Fruit fly (Drosophila melanogaster): ENCODE measurements around the gene CG10907.

CG10907 gene

DNA sequence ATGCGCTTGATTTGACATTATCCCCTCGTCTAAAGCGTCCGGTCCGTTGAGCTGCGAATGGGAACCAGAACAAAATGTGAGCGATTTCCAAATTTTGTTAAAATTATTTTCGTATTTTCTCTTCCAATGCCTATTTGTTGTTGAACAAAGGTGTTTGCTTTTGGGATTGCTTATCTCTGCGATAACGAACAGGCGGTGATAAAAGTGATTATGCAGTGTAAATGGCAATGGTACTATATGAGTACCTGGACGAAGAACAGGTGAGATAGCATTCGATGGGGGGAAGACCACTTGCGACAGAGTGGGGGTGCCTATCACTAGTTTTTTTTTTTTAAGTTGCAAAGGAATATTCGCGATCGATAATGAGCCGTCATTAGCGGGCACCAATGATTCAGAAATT lies 5.1 kb upstream of the CG10907 start:
- TF ChIP-seq pan (optimal IDR thresholded peaks at IDR 0.05) = no peak

DNA sequence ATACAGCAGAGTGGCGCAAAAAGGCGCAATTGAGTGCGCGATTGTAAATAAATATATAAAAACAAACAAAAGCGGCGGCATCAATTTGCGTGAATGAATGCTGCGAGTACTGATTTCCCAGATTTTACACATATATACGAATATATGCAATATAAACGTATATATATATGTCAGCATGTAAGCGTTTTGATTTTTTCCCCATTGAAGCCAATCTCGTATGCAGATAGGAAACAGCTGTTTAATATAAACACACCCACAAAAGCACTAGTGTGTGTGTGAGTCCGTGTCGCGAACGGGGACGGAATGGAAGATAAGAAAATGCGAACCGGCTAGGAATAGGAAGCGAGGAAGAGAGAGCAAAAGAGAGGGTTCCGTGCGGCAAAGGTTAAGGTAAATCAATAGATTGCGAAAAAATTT lies 4.4 kb upstream of the CG10907 start:
- TF ChIP-seq psq (optimal IDR thresholded peaks at IDR 0.05) (peak; percentile 16), EcR (GFP tag; optimal IDR thresholded peaks at IDR 0.05) (no peak)

DNA sequence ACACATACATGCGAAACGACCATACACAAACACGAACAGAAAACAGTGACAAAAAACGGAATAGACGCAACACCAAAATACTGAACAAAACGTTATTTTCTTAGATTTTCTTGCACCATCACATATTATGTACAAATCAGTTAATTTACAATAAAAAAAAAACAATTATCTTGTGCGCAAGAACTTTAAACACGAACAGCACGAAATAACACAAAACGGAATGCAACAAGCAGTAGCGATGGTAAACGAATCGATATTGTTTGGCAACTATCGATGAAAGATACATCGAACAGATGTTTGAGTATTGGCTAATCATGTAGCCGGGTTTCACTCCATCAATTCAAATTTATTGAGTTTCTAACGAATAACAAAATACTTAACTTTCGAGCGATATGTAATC lies 3.5 kb upstream of the CG10907 start, which contains the start of gene Pi3K68D:
Gene Pi3K68D, minus strand, starts transcription at position 241 of the 400 bp plus-strand sequence.
- TF ChIP-seq Dll (optimal IDR thresholded peaks at IDR 0.05) (no peak), usp (GFP tag; optimal IDR thresholded peaks at IDR 0.05) (no peak), pan (optimal IDR thresholded peaks at IDR 0.05) (no peak), psq (optimal IDR thresholded peaks at IDR 0.05) (peak; percentile 8), EcR (GFP tag; optimal IDR thresholded peaks at IDR 0.05) (no peak), CG8478 (optimal IDR thresholded peaks at IDR 0.05) (no peak)

DNA sequence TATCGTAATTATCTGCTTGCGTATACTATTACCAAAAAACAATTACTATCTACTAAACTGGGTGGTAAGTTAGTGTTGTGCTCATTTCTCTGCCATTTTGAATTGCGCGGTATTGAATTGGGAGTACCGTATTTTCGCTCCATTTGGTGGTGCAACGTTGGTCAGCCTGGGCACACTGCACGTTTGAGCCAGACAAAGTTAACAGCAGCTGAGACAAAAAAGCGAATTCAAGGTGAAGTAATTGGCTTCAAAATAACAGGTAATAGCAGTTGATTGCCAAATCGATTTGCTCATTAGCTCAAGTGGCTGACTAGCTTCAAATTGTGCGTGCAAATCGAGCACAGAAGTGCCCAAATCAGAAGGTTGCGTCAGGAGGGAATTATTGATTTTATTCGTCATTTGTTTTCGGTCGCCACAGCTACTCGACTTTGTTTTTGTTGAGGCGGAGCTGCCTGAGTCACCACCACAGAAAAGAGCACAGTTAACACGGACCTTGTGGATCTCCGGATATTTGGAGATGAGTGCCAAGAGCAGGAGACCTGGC lies 2.2 kb downstream of the CG10907 start, which contains the start of gene Klp68D:
Gene Klp68D, plus strand, starts transcription at position 175 of the 544 bp plus-strand sequence.
- TF ChIP-seq pan (optimal IDR thresholded peaks at IDR 0.05) (no peak), psq (optimal IDR thresholded peaks at IDR 0.05) (no peak), usp (GFP tag; optimal IDR thresholded peaks at IDR 0.05) (no peak), CG8478 (optimal IDR thresholded peaks at IDR 0.05) (no peak), Dll (optimal IDR thresholded peaks at IDR 0.05) (no peak), EcR (GFP tag; optimal IDR thresholded peaks at IDR 0.05) (no peak)

DNA sequence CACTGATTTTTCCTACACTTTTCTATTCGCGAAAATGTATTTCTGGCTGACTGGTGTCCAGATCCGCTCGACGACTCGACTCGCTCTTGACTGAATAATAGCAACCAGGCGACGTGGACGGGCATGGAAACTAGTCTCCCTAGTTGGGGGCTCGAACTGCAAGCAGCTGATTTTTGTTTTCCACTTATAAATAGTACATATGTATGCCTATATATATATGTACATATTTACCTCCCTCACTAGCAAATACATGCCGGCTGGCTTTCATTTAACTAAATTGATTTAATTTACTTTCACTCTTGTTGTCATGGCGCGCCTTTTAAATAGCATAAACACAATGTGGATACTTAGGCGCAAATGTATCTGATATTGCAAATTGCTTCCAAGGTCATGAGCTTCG lies 7.4 kb downstream of the CG10907 start, which contains the start of gene Gcat:
Gene Gcat, minus strand, starts transcription at position 101 of the 400 bp plus-strand sequence.
- TF ChIP-seq EcR (GFP tag; optimal IDR thresholded peaks at IDR 0.05) = no peak
- no peak for TF ChIP-seq psq (optimal IDR thresholded peaks at IDR 0.05)
- TF ChIP-seq CG8478 (optimal IDR thresholded peaks at IDR 0.05) = no peak
- TF ChIP-seq usp (GFP tag; optimal IDR thresholded peaks at IDR 0.05) = no peak
- no peak for TF ChIP-seq pan (optimal IDR thresholded peaks at IDR 0.05)
- TF ChIP-seq Dll (optimal IDR thresholded peaks at IDR 0.05) = no peak

DNA sequence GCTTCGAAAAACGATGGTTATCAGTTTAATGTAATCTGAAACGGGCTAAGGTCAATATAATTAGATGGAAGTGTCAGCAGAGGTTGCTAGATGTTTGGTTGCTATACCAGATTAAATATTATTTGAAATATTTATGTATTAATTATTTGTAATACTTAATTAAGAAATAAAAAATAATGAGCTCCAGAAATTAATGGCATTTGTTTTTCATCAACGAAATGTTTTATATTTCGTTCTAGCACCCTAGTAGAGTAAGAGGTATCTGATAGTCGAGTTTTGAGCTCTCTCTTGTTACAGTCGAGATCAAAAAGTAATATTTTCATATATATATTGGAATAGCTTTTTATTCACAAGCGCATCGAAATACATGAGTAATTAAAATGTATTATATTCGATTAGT lies 8.3 kb downstream of the CG10907 start:
- TF ChIP-seq usp (GFP tag; optimal IDR thresholded peaks at IDR 0.05) (no peak), pan (optimal IDR thresholded peaks at IDR 0.05) (no peak), CG8478 (optimal IDR thresholded peaks at IDR 0.05) (no peak), psq (optimal IDR thresholded peaks at IDR 0.05) (no peak), EcR (GFP tag; optimal IDR thresholded peaks at IDR 0.05) (no peak), Dll (optimal IDR thresholded peaks at IDR 0.05) (no peak)

DNA sequence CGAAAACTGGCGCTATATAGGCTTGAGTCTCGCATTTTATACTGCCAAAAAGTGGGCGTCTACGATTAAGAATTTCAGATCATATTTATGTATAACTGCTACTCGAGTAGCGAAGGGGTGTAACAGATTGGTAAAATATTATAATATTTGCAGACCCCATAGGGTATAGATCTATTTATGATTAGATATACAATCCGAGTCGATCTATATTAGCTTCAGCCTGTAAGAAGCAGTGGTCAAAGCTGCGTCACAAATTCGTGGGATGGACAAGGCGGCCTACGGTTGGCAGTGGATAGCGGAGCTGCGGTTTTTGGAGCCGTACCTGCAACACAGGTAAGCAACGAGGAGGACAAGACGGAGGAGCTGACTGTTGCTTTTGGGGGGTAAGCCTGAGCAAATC lies 21.3 kb downstream of the CG10907 start, which contains the start of gene Cubn2:
Gene Cubn2, minus strand, starts transcription at position 101 of the 400 bp plus-strand sequence.
- TF ChIP-seq pan (optimal IDR thresholded peaks at IDR 0.05) (no peak), CG8478 (optimal IDR thresholded peaks at IDR 0.05) (no peak), usp (GFP tag; optimal IDR thresholded peaks at IDR 0.05) (no peak), psq (optimal IDR thresholded peaks at IDR 0.05) (no peak), Dll (optimal IDR thresholded peaks at IDR 0.05) (no peak), EcR (GFP tag; optimal IDR thresholded peaks at IDR 0.05) (no peak)

DNA sequence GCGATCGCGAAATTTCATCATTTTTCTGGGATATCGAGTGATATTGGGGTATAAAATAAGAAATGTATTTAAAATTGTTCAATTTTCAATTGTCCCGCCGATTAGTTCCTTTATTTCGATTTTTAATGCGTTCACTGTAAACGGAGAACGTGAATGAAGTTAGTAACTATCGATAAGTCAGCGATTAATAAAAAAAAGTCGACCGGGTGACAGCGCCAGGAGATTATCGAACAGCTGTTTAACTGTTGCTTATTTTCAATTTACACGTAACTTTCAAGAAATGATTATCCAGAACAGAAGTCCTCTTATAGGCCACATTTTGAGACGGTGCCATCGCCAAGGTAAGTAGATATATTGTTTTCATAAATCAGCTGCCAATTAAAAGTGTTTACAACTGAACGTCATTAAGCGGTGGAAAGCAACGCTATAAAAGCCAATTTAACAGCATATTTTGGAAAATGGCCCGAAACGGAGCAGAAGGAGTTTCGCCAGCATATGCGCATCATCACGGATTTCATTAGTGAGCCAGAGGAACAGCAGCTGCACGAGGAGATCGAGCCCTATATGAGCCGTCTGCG lies 22.0 kb downstream of the CG10907 start, which contains the start of gene CG14130:
Gene CG14130, plus strand, starts transcription at position 225 of the 578 bp plus-strand sequence.
- TF ChIP-seq usp (GFP tag; optimal IDR thresholded peaks at IDR 0.05) = no peak
- TF ChIP-seq CG8478 (optimal IDR thresholded peaks at IDR 0.05) = no peak
- no peak for TF ChIP-seq Dll (optimal IDR thresholded peaks at IDR 0.05)
- no peak for TF ChIP-seq psq (optimal IDR thresholded peaks at IDR 0.05)
- TF ChIP-seq EcR (GFP tag; optimal IDR thresholded peaks at IDR 0.05) = no peak
- no peak for TF ChIP-seq pan (optimal IDR thresholded peaks at IDR 0.05)

DNA sequence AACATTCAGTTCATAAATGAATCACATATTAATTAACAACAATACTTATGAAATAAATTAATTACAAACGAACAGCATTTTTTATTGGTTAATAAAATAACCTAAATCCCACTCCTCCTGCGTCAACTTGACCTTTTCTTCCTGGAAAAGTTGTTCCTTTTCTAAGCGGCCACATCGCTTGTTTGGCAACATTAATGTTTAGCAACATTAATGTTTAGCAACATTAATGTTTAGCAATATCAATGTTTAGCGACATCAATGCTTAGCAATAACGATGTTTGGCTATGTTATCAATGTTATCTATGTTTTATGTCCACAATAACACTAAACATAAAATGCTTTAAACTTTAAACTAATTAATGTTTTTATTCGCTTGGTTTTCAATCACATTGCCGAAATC lies 23.3 kb downstream of the CG10907 start:
- TF ChIP-seq pan (optimal IDR thresholded peaks at IDR 0.05) = no peak
- TF ChIP-seq Dll (optimal IDR thresholded peaks at IDR 0.05) = no peak
- no peak for TF ChIP-seq usp (GFP tag; optimal IDR thresholded peaks at IDR 0.05)
- no peak for TF ChIP-seq psq (optimal IDR thresholded peaks at IDR 0.05)
- no peak for TF ChIP-seq EcR (GFP tag; optimal IDR thresholded peaks at IDR 0.05)
- TF ChIP-seq CG8478 (optimal IDR thresholded peaks at IDR 0.05) = no peak

DNA sequence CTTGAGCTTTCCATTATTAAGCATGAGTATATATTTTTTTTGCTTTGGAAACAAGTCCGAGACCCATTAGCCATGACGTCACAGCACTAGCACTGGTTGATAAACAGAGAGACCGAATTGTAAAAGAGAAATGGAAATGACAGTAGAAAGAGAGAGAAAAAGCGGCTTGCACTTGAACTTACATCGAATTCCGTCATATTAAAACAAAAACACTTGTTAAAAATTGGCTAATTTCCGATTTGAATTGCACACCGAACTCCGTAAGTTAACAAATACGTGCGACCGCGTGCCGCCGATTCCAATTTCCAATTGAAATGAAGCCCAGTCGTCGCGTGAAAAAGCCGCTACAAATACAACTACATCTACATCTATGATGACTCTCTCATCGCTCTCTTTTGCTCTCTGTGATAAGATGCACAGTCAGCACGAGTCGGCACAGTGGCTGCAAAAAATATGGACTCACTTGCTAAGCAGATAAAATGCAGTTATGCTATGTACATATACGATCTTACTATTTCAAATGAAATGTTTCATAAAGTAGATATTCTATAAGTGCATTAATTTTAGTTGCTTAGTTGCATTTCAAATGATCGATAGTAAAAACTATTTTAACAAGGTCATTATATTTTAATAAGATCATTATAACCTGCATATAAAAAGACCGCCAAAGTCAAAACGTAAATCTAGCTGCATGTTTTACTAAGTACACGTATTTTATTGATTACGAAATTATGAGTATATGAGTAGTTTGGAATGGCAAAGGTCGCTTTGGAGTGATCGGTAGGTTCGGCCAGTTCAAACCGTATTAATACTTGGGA lies 26.5 kb downstream of the CG10907 start:
- TF ChIP-seq Dll (optimal IDR thresholded peaks at IDR 0.05) = peak; percentile 41
- no peak for TF ChIP-seq EcR (GFP tag; optimal IDR thresholded peaks at IDR 0.05)

DNA sequence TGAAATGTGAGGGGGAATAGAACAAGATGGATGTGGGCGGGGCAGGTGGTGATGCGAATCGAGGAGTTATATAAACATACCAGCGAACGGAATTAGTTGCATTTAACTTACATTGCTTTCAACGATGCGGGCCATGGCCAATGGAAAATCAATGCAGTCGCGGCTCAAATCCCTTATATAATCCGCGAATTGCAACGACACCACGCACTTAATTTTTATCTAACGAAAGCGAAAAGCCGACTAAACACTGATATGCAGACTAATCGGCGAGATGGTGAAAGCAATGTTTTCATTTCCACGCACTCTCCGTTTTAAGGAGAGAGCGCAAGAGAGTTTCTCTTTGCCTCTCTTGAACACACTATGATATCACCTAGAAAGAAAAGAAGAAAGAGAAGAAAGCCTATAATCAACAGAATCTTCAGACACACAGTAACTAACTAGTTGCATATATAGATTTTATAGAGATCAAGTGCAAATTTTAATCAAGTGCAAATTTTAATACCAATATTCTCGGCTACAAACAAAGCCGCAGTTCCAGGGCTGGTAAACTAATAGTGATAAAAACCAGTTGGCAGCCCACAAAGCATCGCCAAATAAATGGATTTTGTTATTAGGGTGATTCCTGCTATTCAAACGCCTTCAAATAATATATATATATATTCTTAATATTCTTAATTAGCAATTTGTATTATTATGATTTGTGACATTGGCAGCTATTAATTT lies 28.6 kb downstream of the CG10907 start, which contains the start of the genes CG11597 and CG5946:
Gene CG11597, minus strand, starts transcription at position 553 of the 723 bp plus-strand sequence.
Gene CG5946, minus strand, starts transcription at position 553 of the 723 bp plus-strand sequence.
- no peak for TF ChIP-seq Dll (optimal IDR thresholded peaks at IDR 0.05)
- no peak for TF ChIP-seq EcR (GFP tag; optimal IDR thresholded peaks at IDR 0.05)
- no peak for TF ChIP-seq psq (optimal IDR thresholded peaks at IDR 0.05)
- TF ChIP-seq CG8478 (optimal IDR thresholded peaks at IDR 0.05) = no peak
